Worm (Caenorhabditis elegans) whole organism, L1 larva: Measurements from ENCODE around the gene sms-3.

ENCODE experiments used
- fkh-10 ChIP-seq: sonication (generic microtip); optimal IDR thresholded peaks from 2 replicates; lab custom pipeline; 2017; ENCODE audit warnings: missing biosample characterization, missing genetic modification reagents, missing genetic modification characterization
- lin-13 ChIP-seq: fragments of 150-350 bp; optimal IDR thresholded peaks from 2 replicates; lab custom pipeline; 2014; ENCODE audit warnings: missing biosample characterization, missing genetic modification reagents, missing genetic modification characterization
- pqm-1 ChIP-seq: sonication (generic microtip); optimal IDR thresholded peaks from 3 replicates; lab custom pipeline; 2017; ENCODE audit warnings: missing biosample characterization, missing genetic modification characterization
- snpc-4 ChIP-seq: fragments of 150-350 bp; optimal IDR thresholded peaks from 2 replicates; lab custom pipeline; 2014; ENCODE audit warnings: missing biosample characterization, missing genetic modification characterization

- TF ChIP-seq snpc-4 (no peak), lin-13 (GFP tag; lab: Kevin White, UChicago) (peak; percentile 47), fkh-10 (GFP tag; lab: Kevin White, UChicago) (peak; percentile 7), pqm-1 (tag; lab: Kevin White, UChicago) (no peak)
Observed at ce11 chrIII:1533615-1534014, 67.3 kb downstream of the sms-3 start, which contains the start of gene mtg-1.
